Fruit fly (Drosophila melanogaster): ENCODE measurements around the gene CG5382.

CG5382 gene

DNA sequence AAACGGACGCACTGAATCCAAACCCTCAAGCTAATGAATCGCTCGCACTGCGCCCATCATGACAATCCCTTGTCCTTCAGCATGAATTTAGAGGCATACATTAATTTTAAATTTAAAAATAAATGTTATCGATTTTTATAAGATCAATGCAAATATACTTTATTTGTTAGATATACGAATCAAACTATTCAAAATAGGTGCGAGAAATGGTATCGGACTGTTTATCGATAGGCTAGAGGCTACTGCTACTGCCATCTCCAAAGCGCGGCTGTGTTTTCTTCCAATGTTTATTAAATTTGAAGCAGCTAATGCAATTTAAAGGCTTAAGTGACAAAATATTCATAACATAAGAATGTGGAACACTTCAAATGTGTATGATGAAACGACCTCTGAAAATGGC, 15.3 kb upstream of the CG5382 start, which contains the start of gene CG43342:
Gene CG43342 (plus strand): TSS at position 264 of the 400 bp plus-strand sequence.
- TF ChIP-seq N (GFP tag; optimal IDR thresholded peaks at IDR 0.05), result no peak
- TF ChIP-seq Hr83 (GFP tag; optimal IDR thresholded peaks at IDR 0.05; ENCODE audit: poor library complexity, severe bottlenecking), result no peak
- no peak for TF ChIP-seq Hr78 (GFP tag; optimal IDR thresholded peaks at IDR 0.05)
- TF ChIP-seq CG9705 (GFP tag; optimal IDR thresholded peaks at IDR 0.05), result no peak
- TF ChIP-seq br (GFP tag; optimal IDR thresholded peaks at IDR 0.05), result no peak
- no peak for TF ChIP-seq Vsx2 (GFP tag; optimal IDR thresholded peaks at IDR 0.05; ENCODE audit: partially characterized antibody)
- TF ChIP-seq brk (GFP tag; optimal IDR thresholded peaks at IDR 0.05), result no peak
- TF ChIP-seq Hnf4 (GFP tag; optimal IDR thresholded peaks at IDR 0.05), result no peak
- TF ChIP-seq dmrt93B (GFP tag; optimal IDR thresholded peaks at IDR 0.05), result no peak
- TF ChIP-seq pan (optimal IDR thresholded peaks at IDR 0.05), result no peak
- TF ChIP-seq jim (GFP tag; optimal IDR thresholded peaks at IDR 0.05), result no peak
- no peak for TF ChIP-seq foxo (GFP tag; optimal IDR thresholded peaks at IDR 0.05)
- no peak for TF ChIP-seq usp (GFP tag; optimal IDR thresholded peaks at IDR 0.05)
- no peak for TF ChIP-seq Abd-B (GFP tag; optimal IDR thresholded peaks at IDR 0.05)
- no peak for TF ChIP-seq lola (GFP tag; optimal IDR thresholded peaks at IDR 0.05)
- TF ChIP-seq HLH106 (tag; optimal IDR thresholded peaks at IDR 0.05), result no peak
- TF ChIP-seq Sp1 (GFP tag; optimal IDR thresholded peaks at IDR 0.05), result no peak
- no peak for TF ChIP-seq ey (GFP tag; optimal IDR thresholded peaks at IDR 0.05)
- no peak for TF ChIP-seq tai (GFP tag; optimal IDR thresholded peaks at IDR 0.05)
- no peak for TF ChIP-seq woc (GFP tag; optimal IDR thresholded peaks at IDR 0.05)

- TF ChIP-seq psq (GFP tag; optimal IDR thresholded peaks at IDR 0.05), result no peak
- TF ChIP-seq HLH106 (tag; optimal IDR thresholded peaks at IDR 0.05), result no peak
- no peak for TF ChIP-seq foxo (GFP tag; optimal IDR thresholded peaks at IDR 0.05)
- TF ChIP-seq GATAd (GFP tag; optimal IDR thresholded peaks at IDR 0.05), result no peak
- no peak for TF ChIP-seq tai (GFP tag; optimal IDR thresholded peaks at IDR 0.05)
- no peak for TF ChIP-seq sage (GFP tag; optimal IDR thresholded peaks at IDR 0.05)
- TF ChIP-seq Jra (GFP tag; optimal IDR thresholded peaks at IDR 0.05), result no peak
- no peak for TF ChIP-seq Dfd (GFP tag; optimal IDR thresholded peaks at IDR 0.05)
- TF ChIP-seq Dif (GFP tag; optimal IDR thresholded peaks at IDR 0.05; ENCODE audit: partially characterized antibody), result no peak
- no peak for TF ChIP-seq OdsH (GFP tag; optimal IDR thresholded peaks at IDR 0.05)
- no peak for TF ChIP-seq rgr (GFP tag; optimal IDR thresholded peaks at IDR 0.05)
- no peak for TF ChIP-seq Mio (GFP tag; optimal IDR thresholded peaks at IDR 0.05)
- no peak for TF ChIP-seq Rel (GFP tag; optimal IDR thresholded peaks at IDR 0.05)
- no peak for TF ChIP-seq Rel (tag; optimal IDR thresholded peaks at IDR 0.05)
- TF ChIP-seq Myc (optimal IDR thresholded peaks at IDR 0.05), result no peak
- TF ChIP-seq woc (GFP tag; optimal IDR thresholded peaks at IDR 0.05), result no peak
- TF ChIP-seq h (GFP tag; optimal IDR thresholded peaks at IDR 0.05), result no peak
- no peak for TF ChIP-seq brk (GFP tag; optimal IDR thresholded peaks at IDR 0.05)
- TF ChIP-seq Hr83 (GFP tag; optimal IDR thresholded peaks at IDR 0.05; ENCODE audit: poor library complexity, severe bottlenecking), result no peak
Observed at dm6 chr3R:22379942-22380341, 14.2 kb upstream of the CG5382 start, which contains the start of gene CG34149. Gene CG34149, plus strand, starts transcription at chr3R:22380128.

- peak; percentile 77 for TF ChIP-seq Myc (optimal IDR thresholded peaks at IDR 0.05)
- no peak for TF ChIP-seq dl (GFP tag; optimal IDR thresholded peaks at IDR 0.05; ENCODE audit: insufficient read depth in 1 of 2, partially characterized antibody in 2 of 2)
Observed at dm6 chr3R:22375674-22376073, 9.9 kb upstream of the CG5382 start, which contains the start of gene CG18596. Gene CG18596, plus strand, starts transcription at chr3R:22375923.

DNA sequence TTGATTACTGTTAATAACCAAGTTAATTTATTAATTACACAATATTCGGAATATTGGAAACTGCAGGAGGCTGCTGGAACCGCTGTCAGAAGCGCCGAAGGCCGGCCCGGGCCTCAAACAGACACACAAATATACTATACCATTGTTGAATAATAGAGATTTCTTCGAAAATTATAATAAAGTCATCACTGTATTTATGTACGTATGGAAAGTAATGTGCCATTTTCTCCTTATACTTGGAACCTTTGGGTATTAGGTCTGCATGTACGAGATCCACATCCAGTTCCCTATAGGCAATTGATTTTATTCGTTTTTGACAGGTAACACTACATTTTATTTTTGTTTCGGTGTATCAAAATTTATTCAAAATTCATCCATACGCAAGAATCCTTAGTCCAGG, 6.8 kb upstream of the CG5382 start, which contains the start of gene CG7069:
Gene CG7069 (plus strand): TSS at position 301 of the 400 bp plus-strand sequence.
- TF ChIP-seq br (GFP tag; optimal IDR thresholded peaks at IDR 0.05) (no peak), tai (GFP tag; optimal IDR thresholded peaks at IDR 0.05) (no peak), h (GFP tag; optimal IDR thresholded peaks at IDR 0.05) (no peak), CrebA (GFP tag; optimal IDR thresholded peaks at IDR 0.05; ENCODE audit: borderline replicate concordance) (no peak), fru (GFP tag; optimal IDR thresholded peaks at IDR 0.05) (no peak), woc (GFP tag; optimal IDR thresholded peaks at IDR 0.05) (no peak), Myc (optimal IDR thresholded peaks at IDR 0.05) (no peak), Hr83 (GFP tag; optimal IDR thresholded peaks at IDR 0.05; ENCODE audit: poor library complexity, severe bottlenecking) (no peak), jim (GFP tag; optimal IDR thresholded peaks at IDR 0.05) (no peak), Rel (GFP tag; optimal IDR thresholded peaks at IDR 0.05) (no peak), Rel (tag; optimal IDR thresholded peaks at IDR 0.05) (no peak), Hnf4 (GFP tag; optimal IDR thresholded peaks at IDR 0.05) (no peak)
